Fruit fly (Drosophila melanogaster): Measurements from ENCODE around the gene HBS1.

Gene HBS1

DNA sequence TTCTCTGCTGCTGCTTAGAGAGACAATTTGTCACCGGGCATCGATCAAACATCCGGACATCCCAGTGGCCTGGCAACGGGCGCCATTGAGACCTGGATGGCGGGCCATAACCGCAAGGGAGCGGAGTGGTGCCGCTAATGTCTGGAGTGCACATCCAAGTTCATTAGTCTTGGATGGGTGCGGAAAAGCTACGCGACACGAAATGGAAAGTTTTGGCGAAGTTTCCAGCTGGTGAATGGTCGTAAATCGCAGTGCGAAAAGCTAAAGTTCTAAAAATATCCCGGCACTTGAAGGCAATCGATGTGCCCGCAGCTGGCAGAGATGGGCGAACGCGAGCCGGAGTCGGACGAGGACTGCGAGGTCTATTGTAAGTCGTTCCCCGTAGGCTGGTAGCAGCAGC lies 4.7 kb upstream of the HBS1 start, which contains the start of gene CG13924:
Gene CG13924, plus strand, starts transcription at position 301 of the 400 bp plus-strand sequence.
- TF ChIP-seq brk (GFP tag; optimal IDR thresholded peaks at IDR 0.05), result no peak
- no peak for TF ChIP-seq tai (GFP tag; optimal IDR thresholded peaks at IDR 0.05)
- no peak for TF ChIP-seq OdsH (GFP tag; optimal IDR thresholded peaks at IDR 0.05)
- no peak for TF ChIP-seq Hr78 (GFP tag; optimal IDR thresholded peaks at IDR 0.05)

DNA sequence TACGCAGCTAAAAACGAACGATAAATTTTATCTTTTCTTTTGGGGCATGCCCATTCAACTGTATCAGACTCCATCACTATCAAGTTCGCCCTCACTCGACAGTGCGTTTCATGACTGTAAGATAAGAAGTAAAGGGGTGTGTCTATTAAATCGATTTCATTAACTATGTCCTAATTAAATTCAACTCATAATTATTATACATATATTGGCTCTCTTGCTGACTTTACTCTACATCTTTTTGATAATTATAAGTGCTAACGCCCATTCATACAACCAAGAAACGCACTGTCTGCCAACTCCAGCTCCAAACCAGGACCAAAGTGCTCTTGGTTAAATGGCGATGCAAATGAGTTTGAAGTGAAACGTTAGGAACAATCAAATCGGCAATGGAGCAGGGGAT lies 3.8 kb upstream of the HBS1 start:
- TF ChIP-seq rgr (GFP tag; optimal IDR thresholded peaks at IDR 0.05), result peak; percentile 28
- peak; percentile 4 for TF ChIP-seq ey (GFP tag; optimal IDR thresholded peaks at IDR 0.05)
- peak; percentile 13 for TF ChIP-seq OdsH (GFP tag; optimal IDR thresholded peaks at IDR 0.05)
- TF ChIP-seq Sp1 (GFP tag; optimal IDR thresholded peaks at IDR 0.05), result no peak
- TF ChIP-seq pan (optimal IDR thresholded peaks at IDR 0.05), result no peak
- no peak for TF ChIP-seq N (GFP tag; optimal IDR thresholded peaks at IDR 0.05)
- TF ChIP-seq CG9705 (GFP tag; optimal IDR thresholded peaks at IDR 0.05), result no peak
- peak; percentile 43 for TF ChIP-seq HLH106 (tag; optimal IDR thresholded peaks at IDR 0.05)
- peak; percentile 42 for TF ChIP-seq h (GFP tag; optimal IDR thresholded peaks at IDR 0.05)
- TF ChIP-seq Dif (GFP tag; optimal IDR thresholded peaks at IDR 0.05; ENCODE audit: partially characterized antibody), result no peak
- TF ChIP-seq Abd-B (GFP tag; optimal IDR thresholded peaks at IDR 0.05), result no peak
- TF ChIP-seq br (GFP tag; optimal IDR thresholded peaks at IDR 0.05), result peak; percentile 6

DNA sequence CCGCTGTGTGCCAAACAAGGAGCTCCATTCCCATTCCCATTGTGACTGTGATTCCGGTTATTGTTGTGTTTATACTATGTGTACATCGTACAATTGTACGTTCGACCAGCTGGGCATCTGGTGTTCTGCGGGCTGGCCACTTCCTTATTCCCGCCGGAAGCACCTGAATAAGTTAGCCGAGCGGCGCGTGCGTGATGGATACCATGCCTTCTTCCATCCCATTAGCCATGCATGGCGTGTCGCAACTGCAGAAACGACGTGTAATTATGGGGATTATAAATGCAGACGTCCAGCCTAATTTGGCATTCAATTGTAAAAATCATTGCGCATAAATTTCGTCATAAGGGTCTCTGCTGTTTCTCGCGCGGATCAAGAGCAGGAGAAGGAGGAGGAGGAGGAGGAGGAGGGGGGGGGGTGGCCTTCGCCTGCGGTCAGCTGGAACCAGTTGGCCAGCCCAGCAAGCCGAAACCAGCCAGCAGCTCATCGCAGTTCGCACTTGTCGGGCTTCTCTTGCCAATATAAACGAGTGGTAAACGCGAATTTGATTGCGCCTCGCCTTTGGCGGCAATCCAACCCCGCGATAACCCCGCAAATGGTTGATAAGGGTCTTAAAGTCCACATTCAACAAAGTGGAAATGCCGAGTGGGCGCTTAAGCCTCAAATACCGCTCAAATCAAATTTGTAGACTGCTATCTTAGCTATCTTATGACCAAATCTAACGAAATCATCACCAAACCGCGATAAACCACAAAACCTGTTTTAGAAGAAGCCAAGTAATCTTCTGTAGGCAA lies 1.2 kb upstream of the HBS1 start:
- TF ChIP-seq CG32264 (GFP tag; optimal IDR thresholded peaks at IDR 0.05), result no peak
- TF ChIP-seq Hnf4 (GFP tag; optimal IDR thresholded peaks at IDR 0.05), result peak; percentile 65

dm6 chr3L:1861794-1862447 lies 3.1 kb downstream of the HBS1 start, which contains the start of gene Rap1:
Rap1 (minus strand) TSS chr3L:1862239.
- TF ChIP-seq tai (GFP tag; optimal IDR thresholded peaks at IDR 0.05) (no peak), CG32264 (GFP tag; optimal IDR thresholded peaks at IDR 0.05) (no peak), br (GFP tag; optimal IDR thresholded peaks at IDR 0.05) (peak; percentile 27), foxo (GFP tag; optimal IDR thresholded peaks at IDR 0.05) (peak in 1 of 2 experiments; percentile 66), Hnf4 (GFP tag; optimal IDR thresholded peaks at IDR 0.05) (peak; percentile 35), woc (GFP tag; optimal IDR thresholded peaks at IDR 0.05) (peak; percentile 82), dmrt93B (GFP tag; optimal IDR thresholded peaks at IDR 0.05) (peak; percentile 59), jim (GFP tag; optimal IDR thresholded peaks at IDR 0.05) (no peak), lola (GFP tag; optimal IDR thresholded peaks at IDR 0.05) (no peak), rgr (GFP tag; optimal IDR thresholded peaks at IDR 0.05) (peak; percentile 48), Vsx2 (GFP tag; optimal IDR thresholded peaks at IDR 0.05; ENCODE audit: partially characterized antibody) (no peak), CG9705 (GFP tag; optimal IDR thresholded peaks at IDR 0.05) (peak; percentile 46), Myc (optimal IDR thresholded peaks at IDR 0.05) (no peak), GATAd (GFP tag; optimal IDR thresholded peaks at IDR 0.05) (no peak), usp (GFP tag; optimal IDR thresholded peaks at IDR 0.05) (no peak), Mio (GFP tag; optimal IDR thresholded peaks at IDR 0.05) (no peak), Hr78 (GFP tag; optimal IDR thresholded peaks at IDR 0.05) (no peak), OdsH (GFP tag; optimal IDR thresholded peaks at IDR 0.05) (no peak), h (GFP tag; optimal IDR thresholded peaks at IDR 0.05) (peak; percentile 59), Sp1 (GFP tag; optimal IDR thresholded peaks at IDR 0.05) (peak; percentile 46), dl (GFP tag; optimal IDR thresholded peaks at IDR 0.05; ENCODE audit: insufficient read depth in 1 of 2, partially characterized antibody in 2 of 2) (no peak), fru (GFP tag; optimal IDR thresholded peaks at IDR 0.05) (peak; percentile 33), HLH106 (tag; optimal IDR thresholded peaks at IDR 0.05) (peak; percentile 51), pan (optimal IDR thresholded peaks at IDR 0.05) (no peak), Dif (GFP tag; optimal IDR thresholded peaks at IDR 0.05; ENCODE audit: partially characterized antibody) (no peak), Abd-B (GFP tag; optimal IDR thresholded peaks at IDR 0.05) (no peak), Rel (GFP tag; optimal IDR thresholded peaks at IDR 0.05) (no peak), Rel (tag; optimal IDR thresholded peaks at IDR 0.05) (no peak), psq (GFP tag; optimal IDR thresholded peaks at IDR 0.05) (no peak), Hr83 (GFP tag; optimal IDR thresholded peaks at IDR 0.05; ENCODE audit: poor library complexity, severe bottlenecking) (peak; percentile 88), dsf (GFP tag; optimal IDR thresholded peaks at IDR 0.05; ENCODE audit: borderline replicate concordance) (no peak), N (GFP tag; optimal IDR thresholded peaks at IDR 0.05) (no peak), sage (GFP tag; optimal IDR thresholded peaks at IDR 0.05) (no peak), Jra (GFP tag; optimal IDR thresholded peaks at IDR 0.05) (peak; percentile 60), brk (GFP tag; optimal IDR thresholded peaks at IDR 0.05) (no peak), sv (GFP tag; optimal IDR thresholded peaks at IDR 0.05) (peak; percentile 45), ey (GFP tag; optimal IDR thresholded peaks at IDR 0.05) (peak; percentile 36)

Data from whole organism, wandering third instar larva.